Worm (Caenorhabditis elegans) whole organism, L2 larva: ENCODE results near the gene cuc-1.
A peak's percentile ranks its signal among the peaks of the same experiment; 100 is the strongest.

Source experiments
- C34F6.9 ChIP-seq: fragments of 150-350 bp; optimal IDR thresholded peaks from 2 replicates; lab custom pipeline; 2014; ENCODE audit warnings: missing biosample characterization, missing genetic modification characterization
- F13H6.1 ChIP-seq: sonication (generic microtip); optimal IDR thresholded peaks from 2 replicates; lab custom pipeline; 2016; ENCODE audit warnings: missing genetic modification characterization, missing compliant biosample characterization
- R02D3.7 ChIP-seq: fragments of 150-350 bp; optimal IDR thresholded peaks from 2 replicates; lab custom pipeline; 2014; ENCODE audit warnings: missing biosample characterization, missing genetic modification characterization
- Y55F3AM.14 ChIP-seq: fragments of 200-800 bp; sonication (Bioruptor generic); optimal IDR thresholded peaks from 2 replicates; lab custom pipeline; 2018; ENCODE audit warnings: mild to moderate bottlenecking, missing genetic modification characterization, missing compliant biosample characterization
- ZK546.5 ChIP-seq: sonication (generic microtip); optimal IDR thresholded peaks from 2 replicates; lab custom pipeline; 2017; ENCODE audit warnings: missing biosample characterization, missing genetic modification characterization
- alr-1 ChIP-seq: fragments of 150-350 bp; optimal IDR thresholded peaks from 2 replicates; lab custom pipeline; 2014; ENCODE audit warnings: missing biosample characterization, missing genetic modification characterization
- aly-2 ChIP-seq: fragments of 150-350 bp; optimal IDR thresholded peaks from 2 replicates; lab custom pipeline; 2014; ENCODE audit warnings: missing biosample characterization, missing genetic modification characterization
- ama-1 ChIP-seq: fragments of 150-350 bp; optimal IDR thresholded peaks from 2 replicates; lab custom pipeline; 2018; ENCODE audit warnings: inconsistent platforms
- blmp-1 ChIP-seq: sonication (generic microtip); optimal IDR thresholded peaks from 2 replicates; lab custom pipeline; 2017; ENCODE audit warnings: missing genetic modification characterization, mild to moderate bottlenecking, missing compliant biosample characterization, antibody characterized with exemption, moderate library complexity; ENCODE audit not compliant: insufficient read depth
- ceh-16 ChIP-seq: fragments of 150-350 bp; optimal IDR thresholded peaks from 2 replicates; lab custom pipeline; 2014; ENCODE audit warnings: missing biosample characterization, missing genetic modification characterization
- ceh-82 ChIP-seq: fragments of 150-350 bp; optimal IDR thresholded peaks from 2 replicates; lab custom pipeline; 2014; ENCODE audit warnings: missing biosample characterization, missing genetic modification characterization
- dmd-4 ChIP-seq: sonication (generic microtip); optimal IDR thresholded peaks from 2 replicates; lab custom pipeline; 2017; ENCODE audit warnings: missing biosample characterization, missing genetic modification characterization
- egl-27 ChIP-seq: sonication (generic microtip); optimal IDR thresholded peaks from 3 replicates; lab custom pipeline; 2017; ENCODE audit warnings: missing biosample characterization, missing genetic modification reagents, missing genetic modification characterization
- elt-1 ChIP-seq: fragments of 150-350 bp; optimal IDR thresholded peaks from 2 replicates; lab custom pipeline; 2014; ENCODE audit warnings: missing biosample characterization, missing genetic modification characterization
- fos-1 ChIP-seq: fragments of 150-350 bp; optimal IDR thresholded peaks from 2 replicates; lab custom pipeline; 2014; ENCODE audit warnings: missing biosample characterization, missing genetic modification characterization
- gmeb-1 ChIP-seq: fragments of 150-350 bp; optimal IDR thresholded peaks from 2 replicates; lab custom pipeline; 2014; ENCODE audit warnings: missing biosample characterization, missing genetic modification characterization
- lin-13 ChIP-seq: fragments of 150-350 bp; optimal IDR thresholded peaks from 2 replicates; lab custom pipeline; 2014; ENCODE audit warnings: missing biosample characterization, missing genetic modification reagents, missing genetic modification characterization
- lsy-2 ChIP-seq, 2 experiments: fragments of 150-350 bp in 1 of 2; sonication (generic microtip) in 1 of 2; optimal IDR thresholded peaks; 2 replicates each; lab custom pipeline; 2014 to 2017; ENCODE audit warnings: missing biosample characterization in 2 of 2, missing genetic modification characterization in 2 of 2
- mab-5 ChIP-seq: fragments of 150-350 bp; optimal IDR thresholded peaks from 2 replicates; lab custom pipeline; 2014; ENCODE audit warnings: missing biosample characterization, missing genetic modification characterization
- mbf-1 ChIP-seq: sonication (generic microtip); optimal IDR thresholded peaks from 2 replicates; lab custom pipeline; 2017; ENCODE audit warnings: missing biosample characterization, missing genetic modification characterization
- mdl-1 ChIP-seq, 2 experiments: fragments of 150-350 bp in 1 of 2; sonication (generic microtip) in 1 of 2; optimal IDR thresholded peaks; 2 replicates each; lab custom pipeline; 2017; ENCODE audit warnings: missing biosample characterization in 2 of 2, missing genetic modification characterization in 2 of 2
- nhr-10 ChIP-seq: sonication (generic microtip); optimal IDR thresholded peaks from 2 replicates; lab custom pipeline; 2017; ENCODE audit warnings: missing biosample characterization, missing genetic modification characterization
- nhr-11 ChIP-seq: fragments of 150-350 bp; optimal IDR thresholded peaks from 2 replicates; lab custom pipeline; 2014; ENCODE audit warnings: missing biosample characterization, missing genetic modification characterization
- nhr-12 ChIP-seq: fragments of 150-350 bp; optimal IDR thresholded peaks from 2 replicates; lab custom pipeline; 2014; ENCODE audit warnings: missing biosample characterization, missing genetic modification characterization
- nhr-129 ChIP-seq: fragments of 150-350 bp; optimal IDR thresholded peaks from 2 replicates; lab custom pipeline; 2014; ENCODE audit warnings: missing biosample characterization, missing genetic modification characterization
- nhr-23 ChIP-seq: fragments of 150-350 bp; optimal IDR thresholded peaks from 2 replicates; lab custom pipeline; 2014; ENCODE audit warnings: missing biosample characterization, missing genetic modification reagents, missing genetic modification characterization
- nhr-237 ChIP-seq: fragments of 150-350 bp; optimal IDR thresholded peaks from 2 replicates; lab custom pipeline; 2014; ENCODE audit warnings: missing biosample characterization, missing genetic modification characterization
- nhr-25 ChIP-seq: fragments of 150-350 bp; sonication (generic microtip); optimal IDR thresholded peaks from 3 replicates; lab custom pipeline; 2014; ENCODE audit warnings: missing biosample characterization, missing genetic modification characterization
- nhr-6 ChIP-seq: fragments of 150-350 bp; optimal IDR thresholded peaks from 2 replicates; lab custom pipeline; 2014; ENCODE audit warnings: missing biosample characterization, missing genetic modification characterization
- sem-4 ChIP-seq: fragments of 150-350 bp; optimal IDR thresholded peaks from 2 replicates; lab custom pipeline; 2014; ENCODE audit warnings: missing biosample characterization, missing genetic modification reagents, missing genetic modification characterization
- skn-1 ChIP-seq: sonication (generic microtip); optimal IDR thresholded peaks from 2 replicates; lab custom pipeline; 2017; ENCODE audit warnings: missing biosample characterization, missing genetic modification characterization
- sma-3 ChIP-seq: sonication (generic microtip); optimal IDR thresholded peaks from 2 replicates; lab custom pipeline; 2016; ENCODE audit warnings: missing genetic modification reagents, missing genetic modification characterization, missing compliant biosample characterization
- sma-9 ChIP-seq, 2 experiments: fragments of 150-350 bp in 1 of 2; sonication (generic microtip) in 1 of 2; optimal IDR thresholded peaks; 2 replicates each; lab custom pipeline; 2014 to 2016; ENCODE audit warnings: missing genetic modification characterization in 2 of 2, mild to moderate bottlenecking in 1 of 2, missing biosample characterization in 1 of 2, missing compliant biosample characterization in 1 of 2, missing genetic modification reagents in 1 of 2, moderate library complexity in 1 of 2
- snpc-4 ChIP-seq: fragments of 150-350 bp; optimal IDR thresholded peaks from 2 replicates; lab custom pipeline; 2014; ENCODE audit warnings: missing biosample characterization, missing genetic modification characterization
- unc-39 ChIP-seq: fragments of 150-350 bp; optimal IDR thresholded peaks from 2 replicates; lab custom pipeline; 2014; ENCODE audit warnings: missing biosample characterization, missing genetic modification characterization
- unc-55 ChIP-seq: fragments of 150-350 bp; sonication (generic microtip); optimal IDR thresholded peaks from 3 replicates; lab custom pipeline; 2014; ENCODE audit warnings: missing biosample characterization, missing genetic modification reagents, missing genetic modification characterization
- zag-1 ChIP-seq: fragments of 150-350 bp; optimal IDR thresholded peaks from 2 replicates; lab custom pipeline; 2014; ENCODE audit warnings: missing biosample characterization, missing genetic modification characterization
- ztf-1 ChIP-seq: fragments of 200-800 bp; sonication (Bioruptor generic); conservative IDR thresholded peaks from 2 replicates; pipeline ENCODE4 v1.3.6; 2022; ENCODE audit warnings: missing genetic modification characterization, missing compliant biosample characterization
- ztf-11 ChIP-seq: sonication (generic microtip); optimal IDR thresholded peaks from 2 replicates; lab custom pipeline; 2017; ENCODE audit warnings: missing biosample characterization, missing genetic modification characterization

The cuc-1 gene

DNA sequence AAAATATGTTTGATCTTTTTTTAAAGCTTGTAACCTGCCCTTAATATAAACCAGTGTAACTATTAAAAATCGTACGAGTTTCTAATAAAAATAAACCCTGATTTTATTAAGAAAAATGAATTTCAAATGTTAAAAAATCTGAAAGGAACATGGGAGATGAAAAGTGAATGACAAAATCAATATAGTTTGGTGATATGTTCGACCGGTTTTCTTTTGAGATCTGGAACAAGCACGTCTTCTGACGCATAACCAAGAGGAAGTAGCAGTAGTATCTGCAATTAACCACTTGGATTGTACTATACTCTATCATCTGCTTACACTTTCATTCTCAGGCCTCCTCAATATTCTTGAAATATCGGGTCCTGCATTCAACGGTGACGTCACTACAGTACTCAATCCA lies 16.3 kb upstream of the cuc-1 start:
- TF ChIP-seq ceh-82 (no peak), nhr-25 (tag; lab: Kevin White, UChicago) (peak; percentile 24)
- TF ChIP-seq, all 48 proteins: peak for 1

ce11 chrIII:7873481-7873880 lies 12.7 kb upstream of the cuc-1 start, which contains the start of gene tyr-1:
TSS of gene tyr-1 (plus strand) at chrIII:7873781.
- no peak for TF ChIP-seq mbf-1 (tag; lab: Kevin White, UChicago)
- TF ChIP-seq lin-13 (GFP tag; lab: Kevin White, UChicago), result no peak
- TF ChIP-seq nhr-11 (tag; lab: Kevin White, UChicago), result no peak
- TF ChIP-seq mdl-1 (tag; optimal IDR thresholded peaks at IDR 0.05; lab: Kevin White, UChicago), result no peak
- no peak for TF ChIP-seq nhr-12 (tag; lab: Kevin White, UChicago)
- TF ChIP-seq ztf-11 (tag; lab: Kevin White, UChicago), result no peak
- TF ChIP-seq unc-55 (GFP tag; lab: Kevin White, UChicago), result no peak
- TF ChIP-seq egl-27 (tag; lab: Kevin White, UChicago), result no peak
- TF ChIP-seq nhr-6 (tag; lab: Kevin White, UChicago), result no peak
- no peak for TF ChIP-seq nhr-23 (tag; lab: Kevin White, UChicago)
- no peak for TF ChIP-seq alr-1 (tag; lab: Kevin White, UChicago)
- TF ChIP-seq nhr-10 (tag; lab: Kevin White, UChicago), result no peak
- TF ChIP-seq sma-9 (GFP tag; optimal IDR thresholded peaks at IDR 0.05; lab: Kevin White, UChicago), result no peak
- TF ChIP-seq sma-9 (tag; optimal IDR thresholded peaks at IDR 0.05; lab: Kevin White, UChicago), result no peak
- TF ChIP-seq elt-1 (tag; lab: Kevin White, UChicago), result no peak
- TF ChIP-seq mab-5, result no peak
- TF ChIP-seq ZK546.5 (tag; lab: Kevin White, UChicago), result no peak
- no peak for TF ChIP-seq ceh-82
- no peak for TF ChIP-seq R02D3.7 (tag; lab: Kevin White, UChicago)

DNA sequence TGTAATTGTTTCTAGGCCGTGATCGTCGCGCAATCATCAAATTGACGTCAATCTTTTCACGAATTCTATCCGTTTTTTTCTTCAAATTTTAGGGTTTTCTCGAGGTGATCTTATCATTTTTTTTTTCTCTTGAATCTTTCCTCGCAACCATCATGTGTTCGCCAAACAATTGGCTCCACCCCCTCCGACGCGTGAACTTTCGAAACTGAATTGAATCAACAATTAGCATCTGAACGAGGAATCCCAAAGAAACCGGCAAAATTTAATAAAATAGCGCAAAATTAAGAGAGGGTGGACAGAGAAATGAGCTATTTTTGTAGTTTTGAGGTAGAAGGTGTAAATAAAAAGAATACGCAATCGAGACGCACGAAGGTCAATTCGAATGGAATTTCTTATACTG lies 12.0 kb upstream of the cuc-1 start:
- TF ChIP-seq ama-1, result no peak
- TF ChIP-seq snpc-4, result no peak
- TF ChIP-seq sma-9 (GFP tag; optimal IDR thresholded peaks at IDR 0.05; lab: Kevin White, UChicago), result no peak
- TF ChIP-seq sma-9 (tag; optimal IDR thresholded peaks at IDR 0.05; lab: Kevin White, UChicago), result no peak
- no peak for TF ChIP-seq gmeb-1 (tag; lab: Kevin White, UChicago)
- TF ChIP-seq Y55F3AM.14, result no peak
- no peak for TF ChIP-seq mdl-1 (tag; optimal IDR thresholded peaks at IDR 0.05; lab: Kevin White, UChicago)
- no peak for TF ChIP-seq mbf-1 (tag; lab: Kevin White, UChicago)
- TF ChIP-seq ZK546.5 (tag; lab: Kevin White, UChicago), result no peak
- TF ChIP-seq skn-1, result no peak
- peak; percentile 72 for TF ChIP-seq sma-3 (GFP tag; lab: Kevin White, UChicago)
- no peak for TF ChIP-seq lsy-2 (tag; optimal IDR thresholded peaks at IDR 0.05; lab: Kevin White, UChicago)
- TF ChIP-seq R02D3.7 (tag; lab: Kevin White, UChicago), result no peak
- TF ChIP-seq unc-39 (tag; lab: Kevin White, UChicago), result no peak
- peak; percentile 33 for TF ChIP-seq nhr-25 (tag; lab: Kevin White, UChicago)
- no peak for TF ChIP-seq nhr-11 (tag; lab: Kevin White, UChicago)
- TF ChIP-seq C34F6.9 (tag; lab: Kevin White, UChicago), result no peak
- TF ChIP-seq sem-4 (tag; lab: Kevin White, UChicago), result no peak
- TF ChIP-seq aly-2 (tag; lab: Kevin White, UChicago), result no peak
- TF ChIP-seq ztf-1 (GFP tag; lab: Robert Waterston, UW), result no peak
- TF ChIP-seq fos-1 (tag; lab: Kevin White, UChicago), result peak; percentile 27
- TF ChIP-seq alr-1 (tag; lab: Kevin White, UChicago), result no peak
- TF ChIP-seq nhr-237 (tag; lab: Kevin White, UChicago), result no peak
- TF ChIP-seq blmp-1 (tag; lab: Kevin White, UChicago), result no peak
- peak; percentile 3 for TF ChIP-seq nhr-129 (tag; lab: Kevin White, UChicago)
- no peak for TF ChIP-seq zag-1 (tag; lab: Kevin White, UChicago)
- TF ChIP-seq ceh-16 (tag; lab: Kevin White, UChicago), result no peak

DNA sequence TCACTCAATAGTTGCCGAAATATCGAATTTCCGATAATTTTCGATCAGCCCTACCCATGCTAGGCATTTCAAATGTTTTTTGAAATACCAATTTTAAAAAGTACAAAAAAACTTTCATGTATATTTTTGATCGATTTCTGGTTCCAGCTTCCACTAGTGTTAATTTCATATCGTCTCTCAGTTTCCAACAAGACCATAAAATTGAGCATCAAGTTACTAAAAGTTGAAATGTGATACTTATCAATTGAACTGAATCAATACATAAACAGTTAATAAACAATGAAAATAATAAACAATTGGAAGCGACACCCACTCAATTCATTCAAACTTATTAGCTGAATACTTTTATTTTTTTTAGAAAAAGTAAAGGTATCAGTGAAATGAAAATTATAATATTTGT lies 5.4 kb upstream of the cuc-1 start, which contains the start of gene cup-4:
TSS of gene cup-4 (plus strand) at position 301 of the 400 bp plus-strand sequence.
- TF ChIP-seq blmp-1 (tag; lab: Kevin White, UChicago), result no peak
- TF ChIP-seq lin-13 (GFP tag; lab: Kevin White, UChicago), result no peak
- no peak for TF ChIP-seq Y55F3AM.14
- TF ChIP-seq dmd-4 (tag; lab: Kevin White, UChicago), result no peak
- no peak for TF ChIP-seq C34F6.9 (tag; lab: Kevin White, UChicago)
- TF ChIP-seq F13H6.1 (tag; lab: Kevin White, UChicago), result no peak
- no peak for TF ChIP-seq nhr-25 (tag; lab: Kevin White, UChicago)
- no peak for TF ChIP-seq lsy-2 (tag; optimal IDR thresholded peaks at IDR 0.05; lab: Kevin White, UChicago)
- TF ChIP-seq, all 48 proteins: peak for 0
